Fruit fly (Drosophila melanogaster): ENCODE results near the gene yellow-g.

- no peak for TF ChIP-seq Sox102F (GFP tag; optimal IDR thresholded peaks at IDR 0.05)
- no peak for TF ChIP-seq spab (GFP tag; optimal IDR thresholded peaks at IDR 0.05)
- no peak for TF ChIP-seq pdm3 (GFP tag; optimal IDR thresholded peaks at IDR 0.05)
- no peak for TF ChIP-seq CG6276 (GFP tag; optimal IDR thresholded peaks at IDR 0.05)
- TF ChIP-seq ss (GFP tag; optimal IDR thresholded peaks at IDR 0.05) = no peak
- TF ChIP-seq CG8632 (GFP tag; optimal IDR thresholded peaks at IDR 0.05) = no peak
- no peak for TF ChIP-seq Hr4 (GFP tag; optimal IDR thresholded peaks at IDR 0.05)
- no peak for TF ChIP-seq Hr39 (GFP tag; optimal IDR thresholded peaks at IDR 0.05)
- TF ChIP-seq Lpt (GFP tag; optimal IDR thresholded peaks at IDR 0.05) = no peak
- no peak for TF ChIP-seq CG7368 (GFP tag; optimal IDR thresholded peaks at IDR 0.05)
- TF ChIP-seq Eip93F (GFP tag; optimal IDR thresholded peaks at IDR 0.05) = no peak
- no peak for TF ChIP-seq CG31627 (GFP tag; optimal IDR thresholded peaks at IDR 0.05)
- no peak for TF ChIP-seq CG3919 (GFP tag; optimal IDR thresholded peaks at IDR 0.05)
These were observed 44.0 kb downstream of the yellow-g start for dm6 chr3L:2228367-2229171.

All from whole organism, prepupa.